Fruit fly (Drosophila melanogaster) whole organism, embryonic: ENCODE results near the gene sima.

Experiments
- Asciz ChIP-seq: fragments of 200-800 bp; sonication (Bioruptor generic); optimal IDR thresholded peaks from 2 replicates; lab custom pipeline; 2017; ENCODE audit warnings: missing biosample characterization, mild to moderate bottlenecking, missing genetic modification characterization, missing genetic modification reagents
- Atf-2 ChIP-seq: fragments of 200-800 bp; sonication (Bioruptor generic); optimal IDR thresholded peaks from 2 replicates; lab custom pipeline; 2016; ENCODE audit warnings: missing biosample characterization, missing genetic modification characterization
- B-H1 ChIP-seq: fragments of 200-800 bp; sonication (Bioruptor generic); IDR thresholded peaks from 3 replicates; pipeline ENCODE4 v1.3.6; 2022; ENCODE audit warnings: missing biosample characterization, missing genetic modification characterization
- CG10654 ChIP-seq: fragments of 200-800 bp; sonication (Bioruptor generic); optimal IDR thresholded peaks from 2 replicates; lab custom pipeline; 2016; ENCODE audit warnings: missing biosample characterization, missing genetic modification characterization
- CG10959 ChIP-seq: fragments of 200-800 bp; sonication (Bioruptor generic); IDR thresholded peaks from 2 replicates; pipeline ENCODE4 v1.3.6; 2022; ENCODE audit warnings: missing biosample characterization, missing genetic modification characterization
- CG12299 ChIP-seq: fragments of 200-800 bp; sonication (Bioruptor generic); optimal IDR thresholded peaks from 2 replicates; lab custom pipeline; 2018; ENCODE audit warnings: missing biosample characterization, mild to moderate bottlenecking, missing genetic modification characterization
- CG12659 ChIP-seq: fragments of 200-800 bp; sonication (Bioruptor generic); optimal IDR thresholded peaks from 3 replicates; lab custom pipeline; 2017; ENCODE audit warnings: mild to moderate bottlenecking, missing biosample characterization, missing genetic modification reagents, missing genetic modification characterization
- CG14014 ChIP-seq: fragments of 200-800 bp; sonication (Bioruptor generic); IDR thresholded peaks from 2 replicates; pipeline ENCODE4 v1.3.6; 2022; ENCODE audit warnings: missing biosample characterization, missing genetic modification characterization
- CG1647 ChIP-seq: fragments of 200-800 bp; sonication (Bioruptor generic); optimal IDR thresholded peaks from 3 replicates; lab custom pipeline; 2016; ENCODE audit warnings: missing biosample characterization, missing genetic modification characterization
- CG17328 ChIP-seq: fragments of 200-800 bp; sonication (Bioruptor generic); IDR thresholded peaks from 2 replicates; pipeline ENCODE4 v1.3.6; 2022; ENCODE audit warnings: missing biosample characterization, missing genetic modification characterization
- CG34376 ChIP-seq: fragments of 200-800 bp; sonication (Bioruptor generic); optimal IDR thresholded peaks from 2 replicates; lab custom pipeline; 2018; ENCODE audit warnings: missing biosample characterization, mild to moderate bottlenecking, missing genetic modification characterization
- CG4360 ChIP-seq: fragments of 200-800 bp; sonication (Bioruptor generic); IDR thresholded peaks from 2 replicates; pipeline ENCODE4 v1.3.6; 2022; ENCODE audit warnings: missing biosample characterization, missing genetic modification characterization
- CG4404 ChIP-seq: fragments of 200-800 bp; sonication (Bioruptor generic); IDR thresholded peaks from 2 replicates; pipeline ENCODE4 v1.3.6; 2022; ENCODE audit warnings: missing biosample characterization, missing genetic modification characterization
- CG6791 ChIP-seq: fragments of 200-800 bp; sonication (Bioruptor generic); IDR thresholded peaks from 3 replicates; pipeline ENCODE4 v1.3.6; 2022; ENCODE audit warnings: missing biosample characterization, missing genetic modification characterization; ENCODE audit not compliant: partially characterized antibody
- CG7556 ChIP-seq: fragments of 200-800 bp; sonication (Bioruptor generic); optimal IDR thresholded peaks from 2 replicates; lab custom pipeline; 2017; ENCODE audit warnings: missing biosample characterization, mild to moderate bottlenecking, missing genetic modification characterization
- CG7928 ChIP-seq: fragments of 200-800 bp; sonication (Bioruptor generic); optimal IDR thresholded peaks from 2 replicates; lab custom pipeline; 2017; ENCODE audit warnings: missing biosample characterization, mild to moderate bottlenecking, missing genetic modification characterization
- CG9876 ChIP-seq: fragments of 200-800 bp; sonication (Bioruptor generic); optimal IDR thresholded peaks from 2 replicates; lab custom pipeline; 2016; ENCODE audit warnings: missing biosample characterization, missing genetic modification characterization
- Chrac-16 ChIP-seq: fragments of 200-800 bp; sonication (Bioruptor generic); optimal IDR thresholded peaks from 3 replicates; lab custom pipeline; 2016; ENCODE audit warnings: missing biosample characterization, missing genetic modification characterization
- D19A ChIP-seq: fragments of 200-800 bp; optimal IDR thresholded peaks from 3 replicates; lab custom pipeline; 2019; ENCODE audit warnings: missing biosample characterization, mild to moderate bottlenecking, missing genetic modification characterization, moderate library complexity
- Deaf1 ChIP-seq: fragments of 200-800 bp; optimal IDR thresholded peaks from 3 replicates; lab custom pipeline; 2019; ENCODE audit warnings: missing biosample characterization, mild to moderate bottlenecking, missing genetic modification characterization, moderate library complexity
- Dip3 ChIP-seq: fragments of 200-800 bp; sonication (Bioruptor generic); optimal IDR thresholded peaks from 3 replicates; lab custom pipeline; 2016; ENCODE audit warnings: missing biosample characterization, missing genetic modification characterization
- Drgx ChIP-seq: fragments of 200-800 bp; sonication (Bioruptor generic); IDR thresholded peaks from 2 replicates; pipeline ENCODE4 v1.3.6; 2022; ENCODE audit warnings: missing biosample characterization, missing genetic modification characterization
- E2f2 ChIP-seq: fragments of 200-800 bp; sonication (Bioruptor generic); IDR thresholded peaks from 2 replicates; pipeline ENCODE4 v1.3.6; 2022; ENCODE audit warnings: missing biosample characterization, missing genetic modification characterization
- HLH54F ChIP-seq: fragments of 200-800 bp; sonication (Bioruptor generic); optimal IDR thresholded peaks from 3 replicates; lab custom pipeline; 2016; ENCODE audit warnings: missing biosample characterization, missing genetic modification characterization
- HLHmδ ChIP-seq: fragments of 200-800 bp; sonication (Bioruptor generic); optimal IDR thresholded peaks from 2 replicates; lab custom pipeline; 2018; ENCODE audit warnings: missing biosample characterization, mild to moderate bottlenecking, missing genetic modification characterization, moderate library complexity
- HmgZ ChIP-seq: fragments of 200-800 bp; sonication (Bioruptor generic); optimal IDR thresholded peaks from 2 replicates; lab custom pipeline; 2018; ENCODE audit warnings: missing biosample characterization, mild to moderate bottlenecking, missing genetic modification characterization
- Hsf ChIP-seq: fragments of 200-800 bp; sonication (Bioruptor generic); optimal IDR thresholded peaks from 3 replicates; lab custom pipeline; 2016; ENCODE audit warnings: missing biosample characterization, missing genetic modification characterization
- NK7.1 ChIP-seq: fragments of 200-800 bp; sonication (Bioruptor generic); optimal IDR thresholded peaks from 3 replicates; lab custom pipeline; 2016; ENCODE audit warnings: missing biosample characterization, missing genetic modification characterization
- Neu2 ChIP-seq: fragments of 200-800 bp; sonication (Bioruptor generic); optimal IDR thresholded peaks from 3 replicates; lab custom pipeline; 2016; ENCODE audit warnings: missing biosample characterization, missing genetic modification characterization, borderline replicate concordance
- Sin3A ChIP-seq: fragments of >200 bp; optimal IDR thresholded peaks from 2 replicates; lab custom pipeline; 2018
- Vsx1 ChIP-seq: fragments of 200-800 bp; sonication (Bioruptor generic); optimal IDR thresholded peaks from 2 replicates; lab custom pipeline; 2017; ENCODE audit warnings: missing biosample characterization, mild to moderate bottlenecking, missing genetic modification characterization, missing genetic modification reagents
- btn ChIP-seq: fragments of 200-800 bp; sonication (Bioruptor generic); optimal IDR thresholded peaks from 2 replicates; lab custom pipeline; 2016; ENCODE audit warnings: missing biosample characterization, missing genetic modification characterization
- chn ChIP-seq: fragments of 200-800 bp; sonication (Bioruptor generic); optimal IDR thresholded peaks from 2 replicates; lab custom pipeline; 2016; ENCODE audit warnings: missing biosample characterization, missing genetic modification characterization
- gfzf ChIP-seq: fragments of 200-800 bp; sonication (Bioruptor generic); optimal IDR thresholded peaks from 2 replicates; lab custom pipeline; 2016; ENCODE audit warnings: missing biosample characterization, mild to moderate bottlenecking, missing genetic modification characterization, moderate library complexity
- insv ChIP-seq, 2 experiments: fragments of 200-800 bp; sonication (Bioruptor generic); optimal IDR thresholded peaks; 3 replicates each; lab custom pipeline; 2016 to 2018; ENCODE audit warnings: missing biosample characterization in 2 of 2, missing genetic modification characterization in 2 of 2
- inv ChIP-seq: fragments of 200-800 bp; sonication (Bioruptor generic); IDR thresholded peaks from 2 replicates; pipeline ENCODE4 v1.3.6; 2022; ENCODE audit warnings: missing biosample characterization, missing genetic modification characterization; ENCODE audit not compliant: partially characterized antibody
- knrl ChIP-seq: fragments of 200-800 bp; sonication (Bioruptor generic); IDR thresholded peaks from 3 replicates; pipeline ENCODE4 v1.3.6; 2022; ENCODE audit warnings: missing biosample characterization, missing genetic modification characterization; ENCODE audit not compliant: partially characterized antibody
- lov ChIP-seq, 2 experiments: fragments of 200-800 bp in 1 of 2; fragments of >200 bp in 1 of 2; sonication (Bioruptor generic) in 1 of 2; IDR thresholded peaks in 1 of 2; optimal IDR thresholded peaks in 1 of 2; 2 replicates in 1 of 2; 3 replicates in 1 of 2; pipeline versions ENCODE4 v1.3.6 to Lab custom; 2017 to 2022; ENCODE audit warnings: missing biosample characterization in 1 of 2, missing genetic modification characterization in 1 of 2
- pho ChIP-seq: fragments of 200-800 bp; sonication (Bioruptor generic); optimal IDR thresholded peaks from 2 replicates; lab custom pipeline; 2016; ENCODE audit warnings: missing biosample characterization, missing genetic modification characterization
- psq ChIP-seq: fragments of 200-800 bp; sonication (Bioruptor generic); optimal IDR thresholded peaks from 2 replicates; lab custom pipeline; 2017; ENCODE audit warnings: missing biosample characterization, missing genetic modification characterization
- pum ChIP-seq: fragments of 200-800 bp; sonication (Bioruptor generic); optimal IDR thresholded peaks from 2 replicates; lab custom pipeline; 2016; ENCODE audit warnings: missing biosample characterization, missing genetic modification characterization
- salm ChIP-seq: fragments of 200-800 bp; sonication (Bioruptor generic); optimal IDR thresholded peaks from 2 replicates; lab custom pipeline; 2018; ENCODE audit warnings: missing biosample characterization, mild to moderate bottlenecking, missing genetic modification characterization
- sc ChIP-seq, 3 experiments: fragments of >200 bp in 2 of 3; fragments of 200-800 bp in 1 of 3; sonication (Bioruptor generic) in 1 of 3; optimal IDR thresholded peaks; 2 replicates in 2 of 3; 3 replicates in 1 of 3; lab custom pipeline; 2017; ENCODE audit warnings: mild to moderate bottlenecking in 1 of 3, missing biosample characterization in 1 of 3, missing genetic modification characterization in 1 of 3, missing genetic modification reagents in 1 of 3
- scrt ChIP-seq: fragments of 200-800 bp; sonication (Bioruptor generic); optimal IDR thresholded peaks from 2 replicates; lab custom pipeline; 2018; ENCODE audit warnings: missing biosample characterization, mild to moderate bottlenecking, missing genetic modification characterization, moderate library complexity
- seq ChIP-seq: fragments of 200-800 bp; sonication (Bioruptor generic); IDR thresholded peaks from 2 replicates; pipeline ENCODE4 v1.3.6; 2022; ENCODE audit warnings: missing biosample characterization, missing genetic modification characterization
- sima ChIP-seq: fragments of 200-800 bp; sonication (Bioruptor generic); optimal IDR thresholded peaks from 2 replicates; lab custom pipeline; 2016; ENCODE audit warnings: missing biosample characterization, missing genetic modification characterization
- sob ChIP-seq: fragments of 200-800 bp; sonication (Bioruptor generic); IDR thresholded peaks from 2 replicates; pipeline ENCODE4 v1.3.6; 2022; ENCODE audit warnings: missing biosample characterization, missing genetic modification characterization
- tgo ChIP-seq: fragments of 200-800 bp; sonication (Bioruptor generic); IDR thresholded peaks from 3 replicates; pipeline ENCODE4 v1.3.6; 2022; ENCODE audit warnings: missing biosample characterization, missing genetic modification characterization
- unc-4 ChIP-seq: fragments of 200-800 bp; sonication (Bioruptor generic); IDR thresholded peaks from 2 replicates; pipeline ENCODE4 v1.3.6; 2022; ENCODE audit warnings: missing biosample characterization, missing genetic modification characterization; ENCODE audit not compliant: partially characterized antibody
- wek ChIP-seq: fragments of 200-800 bp; sonication (Bioruptor generic); optimal IDR thresholded peaks from 3 replicates; lab custom pipeline; 2018; ENCODE audit warnings: missing biosample characterization, mild to moderate bottlenecking, missing genetic modification characterization, moderate library complexity
- z ChIP-seq: fragments of 200-800 bp; sonication (Bioruptor generic); IDR thresholded peaks from 3 replicates; pipeline ENCODE4 v1.3.6; 2022; ENCODE audit warnings: missing biosample characterization, missing genetic modification characterization

Gene sima

dm6 chr3R:30039494-30039893 lies 18.6 kb upstream of the sima start, which contains the start of the genes janA, Sry-alpha and Sry-beta (continued):
- TF ChIP-seq inv (GFP tag; lab: Robert Waterston, UW): peak; percentile 99
- no peak; the same call in 1 of the 2 replicates for TF ChIP-seq CG4360 (GFP tag; lab: Robert Waterston, UW)
- TF ChIP-seq knrl (GFP tag; lab: Robert Waterston, UW): peak; percentile 99
- TF ChIP-seq Chrac-16 (GFP tag; lab: Kevin White, UChicago): no peak
- TF ChIP-seq D19A (tag; lab: Kevin White, UChicago): no peak
- TF ChIP-seq CG10959 (GFP tag; lab: Robert Waterston, UW): no peak
- no peak for TF ChIP-seq scrt (GFP tag; lab: Kevin White, UChicago)
- no peak for TF ChIP-seq B-H1 (GFP tag; lab: Robert Waterston, UW)
- TF ChIP-seq Asciz (GFP tag; lab: Kevin White, UChicago): no peak
- no peak for TF ChIP-seq CG1647 (GFP tag; lab: Kevin White, UChicago)
- TF ChIP-seq chn (GFP tag; lab: Kevin White, UChicago): no peak
- TF ChIP-seq CG12659: peak; percentile 83
- TF ChIP-seq Hsf (GFP tag; lab: Kevin White, UChicago): peak; percentile 22
- no peak for TF ChIP-seq CG4404 (GFP tag; lab: Robert Waterston, UW)
- TF ChIP-seq Vsx1 (GFP tag; lab: Kevin White, UChicago): no peak
- TF ChIP-seq tgo (GFP tag; lab: Robert Waterston, UW): no peak
- no peak for TF ChIP-seq CG12299 (tag; lab: Kevin White, UChicago)
- TF ChIP-seq psq (GFP tag; lab: Kevin White, UChicago): no peak
- no peak for TF ChIP-seq z (GFP tag; lab: Robert Waterston, UW)
- TF ChIP-seq CG14014 (GFP tag; lab: Robert Waterston, UW): no peak
- TF ChIP-seq HmgZ (tag; lab: Kevin White, UChicago): peak; percentile 55
- TF ChIP-seq pho (GFP tag; lab: Kevin White, UChicago): no peak
- TF ChIP-seq CG34376 (GFP tag; lab: Kevin White, UChicago): no peak
- peak; percentile 63 for TF ChIP-seq gfzf
- TF ChIP-seq CG10654 (GFP tag; lab: Kevin White, UChicago): no peak
- no peak for TF ChIP-seq HLHmδ
- no peak for TF ChIP-seq Atf-2
- TF ChIP-seq CG9876 (GFP tag; lab: Kevin White, UChicago): no peak
- no peak for TF ChIP-seq wek (GFP tag; lab: Kevin White, UChicago)
- TF ChIP-seq lov (optimal IDR thresholded peaks at IDR 0.05; lab: Kevin White, UChicago): no peak
- no peak for TF ChIP-seq lov (GFP tag; IDR thresholded peaks at IDR 0.05; lab: Robert Waterston, UW)
- no peak for TF ChIP-seq CG17328 (GFP tag; lab: Robert Waterston, UW)
- TF ChIP-seq NK7.1 (GFP tag; lab: Kevin White, UChicago): no peak
- no peak for TF ChIP-seq HLH54F (GFP tag; lab: Kevin White, UChicago)
- TF ChIP-seq sima (GFP tag; lab: Kevin White, UChicago): no peak
- TF ChIP-seq E2f2 (GFP tag; lab: Robert Waterston, UW): peak; percentile 71
- TF ChIP-seq btn (GFP tag; lab: Kevin White, UChicago): no peak
- TF ChIP-seq sob (GFP tag; lab: Robert Waterston, UW): peak; percentile 37; the same call in 1 of the 2 replicates
- no peak for TF ChIP-seq sc (optimal IDR thresholded peaks at IDR 0.05; lab: Kevin White, UChicago)
- TF ChIP-seq sc (GFP tag; optimal IDR thresholded peaks at IDR 0.05; lab: Kevin White, UChicago): no peak
- no peak for TF ChIP-seq salm
- no peak for TF ChIP-seq Dip3
- peak; percentile 73 for TF ChIP-seq Sin3A (lab: Kevin White, UChicago)
- no peak for TF ChIP-seq pum (GFP tag; lab: Kevin White, UChicago)
- TF ChIP-seq insv (GFP tag; optimal IDR thresholded peaks at IDR 0.05; lab: Kevin White, UChicago): no peak
- TF ChIP-seq unc-4: peak; percentile 99
- peak; percentile 99 for TF ChIP-seq CG6791 (GFP tag; lab: Robert Waterston, UW)
- TF ChIP-seq Deaf1 (tag; lab: Kevin White, UChicago): no peak
- no peak for TF ChIP-seq Drgx
- TF ChIP-seq CG7928 (GFP tag; lab: Kevin White, UChicago): no peak
- TF ChIP-seq CG7556 (GFP tag; lab: Kevin White, UChicago): no peak
- TF ChIP-seq seq (GFP tag; lab: Robert Waterston, UW): no peak
- TF ChIP-seq Neu2 (GFP tag; lab: Kevin White, UChicago): no peak
